Worm (Caenorhabditis elegans) whole organism, L2 larva: ENCODE data around the gene B0454.8.

ENCODE experiments used
- C34F6.9 ChIP-seq: fragments of 150-350 bp; optimal IDR thresholded peaks from 2 replicates; lab custom pipeline; 2014; ENCODE audit warnings: missing biosample characterization, missing genetic modification characterization
- F13H6.1 ChIP-seq: sonication (generic microtip); optimal IDR thresholded peaks from 2 replicates; lab custom pipeline; 2016; ENCODE audit warnings: missing genetic modification characterization, missing compliant biosample characterization
- R02D3.7 ChIP-seq: fragments of 150-350 bp; optimal IDR thresholded peaks from 2 replicates; lab custom pipeline; 2014; ENCODE audit warnings: missing biosample characterization, missing genetic modification characterization
- Y55F3AM.14 ChIP-seq: fragments of 200-800 bp; sonication (Bioruptor generic); optimal IDR thresholded peaks from 2 replicates; lab custom pipeline; 2018; ENCODE audit warnings: mild to moderate bottlenecking, missing genetic modification characterization, missing compliant biosample characterization
- ZK546.5 ChIP-seq: sonication (generic microtip); optimal IDR thresholded peaks from 2 replicates; lab custom pipeline; 2017; ENCODE audit warnings: missing biosample characterization, missing genetic modification characterization
- blmp-1 ChIP-seq: sonication (generic microtip); optimal IDR thresholded peaks from 2 replicates; lab custom pipeline; 2017; ENCODE audit warnings: missing genetic modification characterization, mild to moderate bottlenecking, missing compliant biosample characterization, antibody characterized with exemption, moderate library complexity; ENCODE audit not compliant: insufficient read depth
- ceh-16 ChIP-seq: fragments of 150-350 bp; optimal IDR thresholded peaks from 2 replicates; lab custom pipeline; 2014; ENCODE audit warnings: missing biosample characterization, missing genetic modification characterization
- ceh-82 ChIP-seq: fragments of 150-350 bp; optimal IDR thresholded peaks from 2 replicates; lab custom pipeline; 2014; ENCODE audit warnings: missing biosample characterization, missing genetic modification characterization
- crh-2 ChIP-seq: sonication (generic microtip); optimal IDR thresholded peaks from 2 replicates; lab custom pipeline; 2017; ENCODE audit warnings: missing biosample characterization, missing genetic modification characterization
- dmd-4 ChIP-seq: sonication (generic microtip); optimal IDR thresholded peaks from 2 replicates; lab custom pipeline; 2017; ENCODE audit warnings: missing biosample characterization, missing genetic modification characterization
- egl-27 ChIP-seq: sonication (generic microtip); optimal IDR thresholded peaks from 3 replicates; lab custom pipeline; 2017; ENCODE audit warnings: missing biosample characterization, missing genetic modification reagents, missing genetic modification characterization
- elt-1 ChIP-seq: fragments of 150-350 bp; optimal IDR thresholded peaks from 2 replicates; lab custom pipeline; 2014; ENCODE audit warnings: missing biosample characterization, missing genetic modification characterization
- elt-3 ChIP-seq: sonication (generic microtip); optimal IDR thresholded peaks from 2 replicates; lab custom pipeline; 2017; ENCODE audit warnings: missing biosample characterization, missing genetic modification characterization
- gmeb-1 ChIP-seq: fragments of 150-350 bp; optimal IDR thresholded peaks from 2 replicates; lab custom pipeline; 2014; ENCODE audit warnings: missing biosample characterization, missing genetic modification characterization
- lin-11 ChIP-seq: fragments of 150-350 bp; sonication (generic microtip); optimal IDR thresholded peaks from 2 replicates; lab custom pipeline; 2014; ENCODE audit warnings: missing biosample characterization, missing genetic modification characterization, inconsistent platforms, mixed read lengths
- lsy-2 ChIP-seq, 2 experiments: fragments of 150-350 bp in 1 of 2; sonication (generic microtip) in 1 of 2; optimal IDR thresholded peaks; 2 replicates each; lab custom pipeline; 2014 to 2017; ENCODE audit warnings: missing biosample characterization in 2 of 2, missing genetic modification characterization in 2 of 2
- mbf-1 ChIP-seq: sonication (generic microtip); optimal IDR thresholded peaks from 2 replicates; lab custom pipeline; 2017; ENCODE audit warnings: missing biosample characterization, missing genetic modification characterization
- mdl-1 ChIP-seq, 2 experiments: fragments of 150-350 bp in 1 of 2; sonication (generic microtip) in 1 of 2; optimal IDR thresholded peaks; 2 replicates each; lab custom pipeline; 2017; ENCODE audit warnings: missing biosample characterization in 2 of 2, missing genetic modification characterization in 2 of 2
- nhr-11 ChIP-seq: fragments of 150-350 bp; optimal IDR thresholded peaks from 2 replicates; lab custom pipeline; 2014; ENCODE audit warnings: missing biosample characterization, missing genetic modification characterization
- nhr-12 ChIP-seq: fragments of 150-350 bp; optimal IDR thresholded peaks from 2 replicates; lab custom pipeline; 2014; ENCODE audit warnings: missing biosample characterization, missing genetic modification characterization
- nhr-129 ChIP-seq: fragments of 150-350 bp; optimal IDR thresholded peaks from 2 replicates; lab custom pipeline; 2014; ENCODE audit warnings: missing biosample characterization, missing genetic modification characterization
- nhr-21 ChIP-seq: fragments of 150-350 bp; optimal IDR thresholded peaks from 2 replicates; lab custom pipeline; 2014; ENCODE audit warnings: missing biosample characterization, missing genetic modification characterization
- nhr-23 ChIP-seq: fragments of 150-350 bp; optimal IDR thresholded peaks from 2 replicates; lab custom pipeline; 2014; ENCODE audit warnings: missing biosample characterization, missing genetic modification reagents, missing genetic modification characterization
- nhr-25 ChIP-seq: fragments of 150-350 bp; sonication (generic microtip); optimal IDR thresholded peaks from 3 replicates; lab custom pipeline; 2014; ENCODE audit warnings: missing biosample characterization, missing genetic modification characterization
- nhr-6 ChIP-seq: fragments of 150-350 bp; optimal IDR thresholded peaks from 2 replicates; lab custom pipeline; 2014; ENCODE audit warnings: missing biosample characterization, missing genetic modification characterization
- nhr-77 ChIP-seq: fragments of 150-350 bp; optimal IDR thresholded peaks from 2 replicates; lab custom pipeline; 2014; ENCODE audit warnings: missing biosample characterization, missing genetic modification characterization
- peb-1 ChIP-seq: fragments of 150-350 bp; optimal IDR thresholded peaks from 2 replicates; lab custom pipeline; 2014; ENCODE audit warnings: missing biosample characterization, missing genetic modification characterization
- sem-4 ChIP-seq: fragments of 150-350 bp; optimal IDR thresholded peaks from 2 replicates; lab custom pipeline; 2014; ENCODE audit warnings: missing biosample characterization, missing genetic modification reagents, missing genetic modification characterization
- skn-1 ChIP-seq: sonication (generic microtip); optimal IDR thresholded peaks from 2 replicates; lab custom pipeline; 2017; ENCODE audit warnings: missing biosample characterization, missing genetic modification characterization
- sma-9 ChIP-seq, 2 experiments: fragments of 150-350 bp in 1 of 2; sonication (generic microtip) in 1 of 2; optimal IDR thresholded peaks; 2 replicates each; lab custom pipeline; 2014 to 2016; ENCODE audit warnings: missing genetic modification characterization in 2 of 2, mild to moderate bottlenecking in 1 of 2, missing biosample characterization in 1 of 2, missing compliant biosample characterization in 1 of 2, missing genetic modification reagents in 1 of 2, moderate library complexity in 1 of 2
- snpc-4 ChIP-seq: fragments of 150-350 bp; optimal IDR thresholded peaks from 2 replicates; lab custom pipeline; 2014; ENCODE audit warnings: missing biosample characterization, missing genetic modification characterization
- unc-39 ChIP-seq: fragments of 150-350 bp; optimal IDR thresholded peaks from 2 replicates; lab custom pipeline; 2014; ENCODE audit warnings: missing biosample characterization, missing genetic modification characterization
- zag-1 ChIP-seq: fragments of 150-350 bp; optimal IDR thresholded peaks from 2 replicates; lab custom pipeline; 2014; ENCODE audit warnings: missing biosample characterization, missing genetic modification characterization
- ztf-1 ChIP-seq: fragments of 200-800 bp; sonication (Bioruptor generic); conservative IDR thresholded peaks from 2 replicates; pipeline ENCODE4 v1.3.6; 2022; ENCODE audit warnings: missing genetic modification characterization, missing compliant biosample characterization
- ztf-11 ChIP-seq: sonication (generic microtip); optimal IDR thresholded peaks from 2 replicates; lab custom pipeline; 2017; ENCODE audit warnings: missing biosample characterization, missing genetic modification characterization
- ztf-4 ChIP-seq: fragments of 150-350 bp; optimal IDR thresholded peaks from 2 replicates; lab custom pipeline; 2014; ENCODE audit warnings: missing biosample characterization, missing genetic modification characterization

The B0454.8 gene

ce11 chrII:3053689-3054088, 10.4 kb upstream of the B0454.8 start:
- no peak for TF ChIP-seq ceh-82
- no peak for TF ChIP-seq ztf-4 (tag; lab: Kevin White, UChicago)
- TF ChIP-seq nhr-21 (tag; lab: Kevin White, UChicago) = no peak
- no peak for TF ChIP-seq ZK546.5 (tag; lab: Kevin White, UChicago)
- TF ChIP-seq elt-3 (tag; lab: Kevin White, UChicago) = no peak
- no peak for TF ChIP-seq mbf-1
- TF ChIP-seq egl-27 (tag; lab: Kevin White, UChicago) = no peak
- TF ChIP-seq ztf-11 = no peak
- no peak for TF ChIP-seq crh-2 (tag; lab: Kevin White, UChicago)
- TF ChIP-seq nhr-12 (tag; lab: Kevin White, UChicago) = no peak
- TF ChIP-seq ztf-1 (GFP tag; lab: Robert Waterston, UW) = no peak
- TF ChIP-seq lin-11 (tag; lab: Kevin White, UChicago) = no peak
- no peak for TF ChIP-seq nhr-129 (tag; lab: Kevin White, UChicago)
- no peak for TF ChIP-seq unc-39 (tag; lab: Kevin White, UChicago)
- no peak for TF ChIP-seq F13H6.1 (tag; lab: Kevin White, UChicago)
- TF ChIP-seq C34F6.9 (tag; lab: Kevin White, UChicago) = no peak
- no peak for TF ChIP-seq R02D3.7 (tag; lab: Kevin White, UChicago)
- TF ChIP-seq, all 48 proteins: peak for 0

DNA sequence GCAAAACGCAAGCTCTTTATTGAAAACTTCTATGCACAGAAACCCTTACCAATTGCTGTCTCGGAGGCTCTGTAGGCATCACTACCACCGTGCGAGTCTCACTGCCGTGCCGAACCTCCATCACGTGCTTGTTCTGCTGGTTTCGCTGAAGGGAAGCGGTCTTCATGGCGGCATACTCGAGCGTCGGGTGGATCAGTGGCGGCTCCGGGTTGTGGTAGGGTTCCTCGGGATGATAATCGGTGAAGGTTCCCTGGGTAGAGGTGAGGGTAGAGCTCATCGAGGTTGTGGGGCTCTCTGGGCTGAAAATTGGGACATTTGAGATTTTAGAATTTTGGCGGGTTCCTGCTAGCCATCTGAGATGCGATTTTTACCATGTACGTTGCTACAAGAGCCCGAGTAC, 9.6 kb upstream of the B0454.8 start:
- no peak for TF ChIP-seq peb-1
- no peak for TF ChIP-seq ztf-1 (GFP tag; lab: Robert Waterston, UW)
- no peak for TF ChIP-seq sma-9 (GFP tag; optimal IDR thresholded peaks at IDR 0.05; lab: Kevin White, UChicago)
- no peak for TF ChIP-seq sma-9 (tag; optimal IDR thresholded peaks at IDR 0.05; lab: Kevin White, UChicago)
- TF ChIP-seq F13H6.1 (tag; lab: Kevin White, UChicago) = no peak
- TF ChIP-seq nhr-12 (tag; lab: Kevin White, UChicago) = no peak
- no peak for TF ChIP-seq ceh-82
- no peak for TF ChIP-seq nhr-21 (tag; lab: Kevin White, UChicago)
- no peak for TF ChIP-seq ceh-16 (tag; lab: Kevin White, UChicago)
- no peak for TF ChIP-seq C34F6.9 (tag; lab: Kevin White, UChicago)
- TF ChIP-seq lsy-2 (tag; optimal IDR thresholded peaks at IDR 0.05; lab: Kevin White, UChicago) = no peak
- TF ChIP-seq sem-4 (tag; lab: Kevin White, UChicago) = no peak
- no peak for TF ChIP-seq mdl-1 (tag; optimal IDR thresholded peaks at IDR 0.05; lab: Kevin White, UChicago)
- no peak for TF ChIP-seq nhr-129 (tag; lab: Kevin White, UChicago)
- no peak for TF ChIP-seq zag-1
- no peak for TF ChIP-seq R02D3.7 (tag; lab: Kevin White, UChicago)
- no peak for TF ChIP-seq snpc-4
- TF ChIP-seq nhr-11 = no peak
- no peak for TF ChIP-seq Y55F3AM.14

ce11 chrII:3051332-3051731, 8.1 kb upstream of the B0454.8 start:
- TF ChIP-seq R02D3.7 (tag; lab: Kevin White, UChicago) = no peak
- TF ChIP-seq elt-3 (tag; lab: Kevin White, UChicago) = no peak
- TF ChIP-seq Y55F3AM.14 = no peak
- TF ChIP-seq nhr-12 (tag; lab: Kevin White, UChicago) = no peak
- TF ChIP-seq nhr-6 (tag; lab: Kevin White, UChicago) = no peak
- TF ChIP-seq skn-1 (tag; lab: Kevin White, UChicago) = no peak
- no peak for TF ChIP-seq egl-27 (tag; lab: Kevin White, UChicago)
- no peak for TF ChIP-seq sma-9 (GFP tag; optimal IDR thresholded peaks at IDR 0.05; lab: Kevin White, UChicago)
- TF ChIP-seq sma-9 (tag; optimal IDR thresholded peaks at IDR 0.05; lab: Kevin White, UChicago) = no peak
- TF ChIP-seq snpc-4 = no peak
- TF ChIP-seq nhr-129 (tag; lab: Kevin White, UChicago) = no peak
- no peak for TF ChIP-seq peb-1
- TF ChIP-seq mdl-1 (tag; optimal IDR thresholded peaks at IDR 0.05; lab: Kevin White, UChicago) = no peak
- no peak for TF ChIP-seq zag-1
- TF ChIP-seq elt-1 (tag; lab: Kevin White, UChicago) = no peak
- no peak for TF ChIP-seq nhr-25 (tag; lab: Kevin White, UChicago)
- no peak for TF ChIP-seq dmd-4 (tag; lab: Kevin White, UChicago)
- no peak for TF ChIP-seq ztf-4 (tag; lab: Kevin White, UChicago)
- TF ChIP-seq ceh-82 = no peak
- TF ChIP-seq ZK546.5 (tag; lab: Kevin White, UChicago) = no peak
- no peak for TF ChIP-seq unc-39 (tag; lab: Kevin White, UChicago)
- TF ChIP-seq, all 48 proteins: peak for 0

DNA sequence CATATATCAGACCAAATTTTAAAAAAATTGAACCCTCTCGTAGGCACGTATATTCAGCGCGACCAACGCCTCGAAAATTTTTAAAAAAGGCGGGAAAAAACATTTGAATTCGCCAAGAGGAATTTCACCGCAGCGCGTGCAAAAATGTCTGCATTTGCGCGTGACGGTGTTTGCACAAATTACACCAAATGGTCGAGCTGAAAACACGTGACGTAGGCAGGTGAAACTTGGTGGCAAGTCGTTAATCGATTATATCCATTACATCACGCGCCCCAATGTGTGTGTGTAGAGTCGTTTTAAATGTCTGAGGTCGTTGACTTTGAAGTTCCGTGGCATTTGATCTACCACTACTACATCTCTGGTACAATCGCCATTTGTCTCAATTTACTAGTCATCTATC, 7.4 kb upstream of the B0454.8 start, which contains the start of gene sri-31:
sri-31 (plus strand) TSS at position 301 of the 400 bp plus-strand sequence.
- TF ChIP-seq mdl-1 (tag; optimal IDR thresholded peaks at IDR 0.05; lab: Kevin White, UChicago) = no peak
- TF ChIP-seq peb-1 = no peak
- no peak for TF ChIP-seq crh-2 (tag; lab: Kevin White, UChicago)
- TF ChIP-seq nhr-23 (tag; lab: Kevin White, UChicago) = no peak
- no peak for TF ChIP-seq elt-3 (tag; lab: Kevin White, UChicago)
- no peak for TF ChIP-seq nhr-129 (tag; lab: Kevin White, UChicago)
- no peak for TF ChIP-seq zag-1
- no peak for TF ChIP-seq C34F6.9 (tag; lab: Kevin White, UChicago)
- TF ChIP-seq lsy-2 (tag; optimal IDR thresholded peaks at IDR 0.05; lab: Kevin White, UChicago) = no peak
- TF ChIP-seq nhr-77 (tag; lab: Kevin White, UChicago) = no peak
- TF ChIP-seq nhr-6 (tag; lab: Kevin White, UChicago) = no peak
- no peak for TF ChIP-seq blmp-1
- TF ChIP-seq gmeb-1 (tag; lab: Kevin White, UChicago) = no peak
- TF ChIP-seq sma-9 (GFP tag; optimal IDR thresholded peaks at IDR 0.05; lab: Kevin White, UChicago) = no peak
- no peak for TF ChIP-seq sma-9 (tag; optimal IDR thresholded peaks at IDR 0.05; lab: Kevin White, UChicago)
- no peak for TF ChIP-seq elt-1 (tag; lab: Kevin White, UChicago)
- no peak for TF ChIP-seq nhr-21 (tag; lab: Kevin White, UChicago)
- no peak for TF ChIP-seq nhr-25 (tag; lab: Kevin White, UChicago)
